Fruit fly (Drosophila melanogaster) whole organism, embryonic: ENCODE results near the gene CG6891.

ENCODE experiments used
- ATbp ChIP-seq: fragments of 200-800 bp; sonication (Bioruptor generic); optimal IDR thresholded peaks from 2 replicates; lab custom pipeline; 2017; ENCODE audit warnings: missing biosample characterization, mild to moderate bottlenecking, missing genetic modification characterization, missing genetic modification reagents
- Atf3 ChIP-seq: fragments of 200-800 bp; sonication (Bioruptor generic); optimal IDR thresholded peaks from 3 replicates; lab custom pipeline; 2016; ENCODE audit warnings: missing biosample characterization, missing genetic modification characterization
- CG10959 ChIP-seq: fragments of 200-800 bp; sonication (Bioruptor generic); IDR thresholded peaks from 2 replicates; pipeline ENCODE4 v1.3.6; 2022; ENCODE audit warnings: missing biosample characterization, missing genetic modification characterization
- CG11723 ChIP-seq: fragments of 200-800 bp; sonication (Bioruptor generic); optimal IDR thresholded peaks from 2 replicates; lab custom pipeline; 2017; ENCODE audit warnings: missing biosample characterization, mild to moderate bottlenecking, missing genetic modification characterization
- CG13424 ChIP-seq: fragments of 200-800 bp; sonication (Bioruptor generic); optimal IDR thresholded peaks from 2 replicates; lab custom pipeline; 2019; ENCODE audit warnings: missing biosample characterization, mild to moderate bottlenecking, missing genetic modification characterization, moderate library complexity
- CG13894 ChIP-seq: fragments of 200-800 bp; sonication (Bioruptor generic); optimal IDR thresholded peaks from 3 replicates; lab custom pipeline; 2018; ENCODE audit warnings: missing biosample characterization, mild to moderate bottlenecking, missing genetic modification characterization, moderate library complexity
- CG16779 ChIP-seq: fragments of 200-800 bp; sonication (Bioruptor generic); IDR thresholded peaks from 2 replicates; pipeline ENCODE4 v1.3.6; 2022; ENCODE audit warnings: missing biosample characterization, missing genetic modification characterization
- CG17186 ChIP-seq: fragments of 200-800 bp; sonication (Bioruptor generic); optimal IDR thresholded peaks from 3 replicates; lab custom pipeline; 2017; ENCODE audit warnings: missing biosample characterization, missing genetic modification reagents, missing genetic modification characterization
- CG17328 ChIP-seq: fragments of 200-800 bp; sonication (Bioruptor generic); IDR thresholded peaks from 2 replicates; pipeline ENCODE4 v1.3.6; 2022; ENCODE audit warnings: missing biosample characterization, missing genetic modification characterization
- CG17568 ChIP-seq: fragments of 200-800 bp; sonication (Bioruptor generic); optimal IDR thresholded peaks from 2 replicates; lab custom pipeline; 2018; ENCODE audit warnings: missing biosample characterization, mild to moderate bottlenecking, missing genetic modification characterization, moderate library complexity
- CG43689 ChIP-seq: fragments of 200-800 bp; sonication (Bioruptor generic); IDR thresholded peaks from 2 replicates; pipeline ENCODE4 v1.3.6; 2022; ENCODE audit warnings: missing biosample characterization, missing genetic modification characterization
- CG6854 ChIP-seq: fragments of 200-800 bp; sonication (Bioruptor generic); optimal IDR thresholded peaks from 3 replicates; lab custom pipeline; 2017; ENCODE audit warnings: missing biosample characterization, mild to moderate bottlenecking, missing genetic modification characterization
- CG7786 ChIP-seq: fragments of 200-800 bp; sonication (Bioruptor generic); optimal IDR thresholded peaks from 2 replicates; lab custom pipeline; 2016; ENCODE audit warnings: missing biosample characterization, missing genetic modification characterization
- CG8944 ChIP-seq: fragments of 200-800 bp; sonication (Bioruptor generic); optimal IDR thresholded peaks from 3 replicates; lab custom pipeline; 2016; ENCODE audit warnings: missing biosample characterization, missing genetic modification characterization
- CG9609 ChIP-seq: fragments of 200-800 bp; sonication (Bioruptor generic); optimal IDR thresholded peaks from 3 replicates; lab custom pipeline; 2016; ENCODE audit warnings: missing biosample characterization, missing genetic modification characterization
- Chrac-16 ChIP-seq: fragments of 200-800 bp; sonication (Bioruptor generic); optimal IDR thresholded peaks from 3 replicates; lab custom pipeline; 2016; ENCODE audit warnings: missing biosample characterization, missing genetic modification characterization
- Dad ChIP-seq: fragments of 200-800 bp; sonication (Bioruptor generic); optimal IDR thresholded peaks from 3 replicates; lab custom pipeline; 2016; ENCODE audit warnings: missing biosample characterization, missing genetic modification characterization
- Dbx ChIP-seq: fragments of 200-800 bp; sonication (Bioruptor generic); IDR thresholded peaks from 3 replicates; pipeline ENCODE4 v1.3.6; 2022; ENCODE audit warnings: missing biosample characterization, missing genetic modification characterization
- Fer3 ChIP-seq: fragments of 200-800 bp; sonication (Bioruptor generic); optimal IDR thresholded peaks from 2 replicates; lab custom pipeline; 2018; ENCODE audit warnings: missing biosample characterization, mild to moderate bottlenecking, missing genetic modification characterization, moderate library complexity
- Gsc ChIP-seq: fragments of 200-800 bp; sonication (Bioruptor generic); IDR thresholded peaks from 2 replicates; pipeline ENCODE4 v1.3.6; 2022; ENCODE audit warnings: missing biosample characterization, missing genetic modification characterization
- HHEX ChIP-seq: fragments of 200-800 bp; sonication (Bioruptor generic); optimal IDR thresholded peaks from 3 replicates; lab custom pipeline; 2017; ENCODE audit warnings: missing biosample characterization, mild to moderate bottlenecking, missing genetic modification characterization, missing genetic modification reagents
- HLH54F ChIP-seq: fragments of 200-800 bp; sonication (Bioruptor generic); optimal IDR thresholded peaks from 3 replicates; lab custom pipeline; 2016; ENCODE audit warnings: missing biosample characterization, missing genetic modification characterization
- Hr78 ChIP-seq, 2 experiments: fragments of 200-800 bp in 1 of 2; fragments of >200 bp in 1 of 2; sonication (Bioruptor generic) in 1 of 2; optimal IDR thresholded peaks; 2 replicates each; lab custom pipeline; 2017 to 2019; ENCODE audit warnings: missing biosample characterization in 2 of 2, missing genetic modification characterization in 2 of 2, mild to moderate bottlenecking in 1 of 2, moderate library complexity in 1 of 2
- MESR4 ChIP-seq: fragments of 200-800 bp; sonication (Bioruptor generic); optimal IDR thresholded peaks from 2 replicates; lab custom pipeline; 2018; ENCODE audit warnings: missing biosample characterization, mild to moderate bottlenecking, missing genetic modification characterization, moderate library complexity
- Mad ChIP-seq: fragments of 200-800 bp; sonication (Bioruptor generic); optimal IDR thresholded peaks from 2 replicates; lab custom pipeline; 2016; ENCODE audit warnings: missing biosample characterization, missing genetic modification characterization
- Oaz ChIP-seq: fragments of 200-800 bp; sonication (Bioruptor generic); IDR thresholded peaks from 2 replicates; pipeline ENCODE4 v1.3.6; 2022; ENCODE audit warnings: missing biosample characterization, missing genetic modification characterization
- Side ChIP-seq: fragments of 200-800 bp; sonication (Bioruptor generic); optimal IDR thresholded peaks from 2 replicates; lab custom pipeline; 2016; ENCODE audit warnings: missing biosample characterization, missing genetic modification characterization
- Six4 ChIP-seq: fragments of 200-800 bp; sonication (Bioruptor generic); optimal IDR thresholded peaks from 2 replicates; lab custom pipeline; 2016; ENCODE audit warnings: missing biosample characterization, missing genetic modification characterization
- Sry-δ ChIP-seq: fragments of 200-800 bp; sonication (Bioruptor generic); optimal IDR thresholded peaks from 2 replicates; lab custom pipeline; 2016; ENCODE audit warnings: missing biosample characterization, missing genetic modification characterization
- Ssrp ChIP-seq: fragments of 200-800 bp; sonication (Bioruptor generic); optimal IDR thresholded peaks from 2 replicates; lab custom pipeline; 2018; ENCODE audit warnings: missing biosample characterization, mild to moderate bottlenecking, missing genetic modification characterization, moderate library complexity
- ab ChIP-seq: fragments of 200-800 bp; sonication (Bioruptor generic); optimal IDR thresholded peaks from 2 replicates; lab custom pipeline; 2016; ENCODE audit warnings: missing biosample characterization, missing genetic modification characterization
- al ChIP-seq: fragments of 200-800 bp; sonication (Bioruptor generic); IDR thresholded peaks from 2 replicates; pipeline ENCODE4 v1.3.6; 2022; ENCODE audit warnings: missing biosample characterization, missing genetic modification characterization
- amos ChIP-seq: fragments of 200-800 bp; sonication (Bioruptor generic); IDR thresholded peaks from 2 replicates; pipeline ENCODE4 v1.3.6; 2022; ENCODE audit warnings: missing biosample characterization, missing genetic modification characterization; ENCODE audit not compliant: partially characterized antibody
- ase ChIP-seq: fragments of 200-800 bp; sonication (Bioruptor generic); IDR thresholded peaks from 3 replicates; pipeline ENCODE4 v1.3.6; 2022; ENCODE audit warnings: missing biosample characterization, missing genetic modification characterization
- cato ChIP-seq: fragments of 200-800 bp; sonication (Bioruptor generic); optimal IDR thresholded peaks from 2 replicates; lab custom pipeline; 2016; ENCODE audit warnings: missing biosample characterization, missing genetic modification characterization, borderline replicate concordance
- da ChIP-seq: fragments of 200-800 bp; sonication (Bioruptor generic); optimal IDR thresholded peaks from 2 replicates; lab custom pipeline; 2016; ENCODE audit warnings: missing biosample characterization, missing genetic modification characterization
- fru ChIP-seq: fragments of >200 bp; optimal IDR thresholded peaks from 2 replicates; lab custom pipeline; 2017
- gce ChIP-seq: fragments of 200-800 bp; sonication (Bioruptor generic); IDR thresholded peaks from 3 replicates; pipeline ENCODE4 v1.3.6; 2022; ENCODE audit warnings: missing biosample characterization, missing genetic modification characterization
- grau ChIP-seq: fragments of 200-800 bp; optimal IDR thresholded peaks from 3 replicates; lab custom pipeline; 2019; ENCODE audit warnings: missing biosample characterization, mild to moderate bottlenecking, missing genetic modification characterization, moderate library complexity
- insv ChIP-seq, 2 experiments: fragments of 200-800 bp; sonication (Bioruptor generic); optimal IDR thresholded peaks; 3 replicates each; lab custom pipeline; 2016 to 2018; ENCODE audit warnings: missing biosample characterization in 2 of 2, missing genetic modification characterization in 2 of 2
- mirr ChIP-seq: fragments of 200-800 bp; sonication (Bioruptor generic); optimal IDR thresholded peaks from 3 replicates; lab custom pipeline; 2018; ENCODE audit warnings: missing biosample characterization, mild to moderate bottlenecking, missing genetic modification characterization
- nau ChIP-seq: fragments of 200-800 bp; sonication (Bioruptor generic); optimal IDR thresholded peaks from 3 replicates; lab custom pipeline; 2017; ENCODE audit warnings: missing biosample characterization, mild to moderate bottlenecking, missing genetic modification characterization, missing genetic modification reagents
- org-1 ChIP-seq: fragments of 200-800 bp; sonication (Bioruptor generic); optimal IDR thresholded peaks from 2 replicates; lab custom pipeline; 2017; ENCODE audit warnings: missing biosample characterization, missing genetic modification characterization
- prd ChIP-seq, 3 experiments: fragments of >200 bp in 2 of 3; fragments of 200-800 bp in 1 of 3; sonication (Bioruptor generic) in 1 of 3; optimal IDR thresholded peaks in 2 of 3; IDR thresholded peaks in 1 of 3; 2 replicates in 2 of 3; 3 replicates in 1 of 3; pipeline versions ENCODE4 v1.3.6 to Lab custom; 2017 to 2022; ENCODE audit warnings: missing biosample characterization in 1 of 3, missing genetic modification characterization in 1 of 3
- psq ChIP-seq: fragments of 200-800 bp; sonication (Bioruptor generic); optimal IDR thresholded peaks from 2 replicates; lab custom pipeline; 2017; ENCODE audit warnings: missing biosample characterization, missing genetic modification characterization
- ro ChIP-seq: fragments of 200-800 bp; sonication (Bioruptor generic); IDR thresholded peaks from 2 replicates; pipeline ENCODE4 v1.3.6; 2022; ENCODE audit warnings: missing biosample characterization, missing genetic modification characterization
- scrt ChIP-seq: fragments of 200-800 bp; sonication (Bioruptor generic); optimal IDR thresholded peaks from 2 replicates; lab custom pipeline; 2018; ENCODE audit warnings: missing biosample characterization, mild to moderate bottlenecking, missing genetic modification characterization, moderate library complexity
- tll ChIP-seq, 2 experiments: fragments of 200-800 bp in 1 of 2; fragments of >200 bp in 1 of 2; sonication (Bioruptor generic) in 1 of 2; optimal IDR thresholded peaks; 2 replicates each; lab custom pipeline; 2017 to 2019; ENCODE audit warnings: missing biosample characterization in 2 of 2, missing genetic modification characterization in 2 of 2, mild to moderate bottlenecking in 1 of 2, moderate library complexity in 1 of 2
- trh ChIP-seq: fragments of 200-800 bp; sonication (Bioruptor generic); optimal IDR thresholded peaks from 2 replicates; lab custom pipeline; 2016; ENCODE audit warnings: missing biosample characterization, missing genetic modification characterization
- wek ChIP-seq: fragments of 200-800 bp; sonication (Bioruptor generic); optimal IDR thresholded peaks from 3 replicates; lab custom pipeline; 2018; ENCODE audit warnings: missing biosample characterization, mild to moderate bottlenecking, missing genetic modification characterization, moderate library complexity

Gene CG6891

dm6 chrX:18774818-18775343 lies at the start of gene CG6891 (continued):
- TF ChIP-seq CG13894 (tag; lab: Kevin White, UChicago): no peak
- no peak for TF ChIP-seq wek (GFP tag; lab: Kevin White, UChicago)
- TF ChIP-seq CG7786: no peak
- TF ChIP-seq CG17328: peak; percentile 60; the same call in 1 of the 2 replicates
- peak; percentile 49 for TF ChIP-seq da (GFP tag; lab: Kevin White, UChicago)
- TF ChIP-seq Chrac-16 (GFP tag; lab: Kevin White, UChicago): no peak
- TF ChIP-seq psq: no peak
- no peak for TF ChIP-seq insv (GFP tag; optimal IDR thresholded peaks at IDR 0.05; lab: Kevin White, UChicago)
- no peak for TF ChIP-seq CG13424
- TF ChIP-seq CG17568 (GFP tag; lab: Kevin White, UChicago): no peak
- 0 out of 2 replicates have a peak, but pooled peaks have one; percentile 25 for TF ChIP-seq amos (GFP tag; lab: Robert Waterston, UW)
- no peak for TF ChIP-seq al
- 0 out of 2 replicates have a peak, but pooled peaks have one; percentile 17 for TF ChIP-seq CG10959 (GFP tag; lab: Robert Waterston, UW)
- TF ChIP-seq cato (GFP tag; lab: Kevin White, UChicago): no peak
- TF ChIP-seq CG17186 (GFP tag; lab: Kevin White, UChicago): no peak
- peak in 1 of 2 experiments; percentile 42 for TF ChIP-seq Hr78 (GFP tag; optimal IDR thresholded peaks at IDR 0.05; lab: Kevin White, UChicago)
- peak; percentile 4 for TF ChIP-seq CG9609
- TF ChIP-seq ATbp: peak; percentile 7
- no peak for TF ChIP-seq Fer3
- no peak for TF ChIP-seq scrt (GFP tag; lab: Kevin White, UChicago)
- no peak for TF ChIP-seq CG16779 (GFP tag; lab: Robert Waterston, UW)
- TF ChIP-seq Ssrp: no peak
- TF ChIP-seq CG11723 (GFP tag; lab: Kevin White, UChicago): no peak
- no peak for TF ChIP-seq Side (GFP tag; lab: Kevin White, UChicago)
- no peak for TF ChIP-seq Dbx (GFP tag; lab: Robert Waterston, UW)
- no peak for TF ChIP-seq org-1 (GFP tag; lab: Kevin White, UChicago)
- TF ChIP-seq ro (GFP tag; lab: Robert Waterston, UW): no peak
- no peak for TF ChIP-seq fru (lab: Kevin White, UChicago)
- no peak for TF ChIP-seq Dad
- no peak for TF ChIP-seq ab (GFP tag; lab: Kevin White, UChicago)
- TF ChIP-seq trh (GFP tag; lab: Kevin White, UChicago): no peak
- no peak for TF ChIP-seq MESR4 (GFP tag; lab: Kevin White, UChicago)
- no peak for TF ChIP-seq gce (GFP tag; lab: Robert Waterston, UW)
- peak; percentile 13; the same call in 1 of the 3 replicates for TF ChIP-seq ase (GFP tag; lab: Robert Waterston, UW)
- TF ChIP-seq CG8944 (GFP tag; lab: Kevin White, UChicago): no peak
- TF ChIP-seq mirr (GFP tag; lab: Kevin White, UChicago): no peak
- no peak for TF ChIP-seq HLH54F
- no peak for TF ChIP-seq Oaz (GFP tag; lab: Robert Waterston, UW)
- peak; percentile 37 for TF ChIP-seq Mad (GFP tag; lab: Kevin White, UChicago)
- TF ChIP-seq Gsc (GFP tag; lab: Robert Waterston, UW): no peak
- no peak for TF ChIP-seq CG43689 (GFP tag; lab: Robert Waterston, UW)
- TF ChIP-seq grau (tag; lab: Kevin White, UChicago): peak; percentile 30
- peak; percentile 21 for TF ChIP-seq CG6854 (GFP tag; lab: Kevin White, UChicago)
- TF ChIP-seq Atf3: peak; percentile 20
- TF ChIP-seq Sry-δ (GFP tag; lab: Kevin White, UChicago): no peak
- TF ChIP-seq HHEX: no peak
- no peak for TF ChIP-seq Six4
- TF ChIP-seq nau (GFP tag; lab: Kevin White, UChicago): peak; percentile 19
- no peak for TF ChIP-seq prd (optimal IDR thresholded peaks at IDR 0.05; lab: Kevin White, UChicago)
- peak; percentile 35; the same call in 2 of the 3 replicates for TF ChIP-seq prd (GFP tag; IDR thresholded peaks at IDR 0.05; lab: Robert Waterston, UW)
- TF ChIP-seq tll (GFP tag; optimal IDR thresholded peaks at IDR 0.05; lab: Kevin White, UChicago): no peak
